Fruit fly (Drosophila melanogaster) whole organism, embryonic: ENCODE results near the gene Arp6.
A peak's percentile ranks its signal among the peaks of the same experiment; 100 is the strongest.

Experiments
- ATbp ChIP-seq: fragments of 200-800 bp; sonication (Bioruptor generic); optimal IDR thresholded peaks from 2 replicates; lab custom pipeline; 2017; ENCODE audit warnings: missing biosample characterization, mild to moderate bottlenecking, missing genetic modification characterization, missing genetic modification reagents
- Adf1 ChIP-seq: fragments of 200-800 bp; sonication (Bioruptor generic); IDR thresholded peaks from 2 replicates; pipeline ENCODE4 v1.3.6; 2022; ENCODE audit warnings: missing biosample characterization, missing genetic modification characterization
- Antp ChIP-seq: fragments of 200-800 bp; sonication (Bioruptor generic); optimal IDR thresholded peaks from 3 replicates; lab custom pipeline; 2016; ENCODE audit warnings: missing biosample characterization, missing genetic modification characterization
- Bdp1 ChIP-seq: fragments of 200-800 bp; sonication (Bioruptor generic); optimal IDR thresholded peaks from 3 replicates; lab custom pipeline; 2016; ENCODE audit warnings: missing biosample characterization, missing genetic modification characterization
- CG10209 ChIP-seq: fragments of 200-800 bp; sonication (Bioruptor generic); optimal IDR thresholded peaks from 3 replicates; lab custom pipeline; 2017; ENCODE audit warnings: missing biosample characterization, mild to moderate bottlenecking, missing genetic modification characterization, missing genetic modification reagents
- CG10431 ChIP-seq: fragments of 200-800 bp; sonication (Bioruptor generic); optimal IDR thresholded peaks from 3 replicates; lab custom pipeline; 2018; ENCODE audit warnings: missing biosample characterization, mild to moderate bottlenecking, missing genetic modification characterization
- CG11085 ChIP-seq: fragments of 200-800 bp; sonication (Bioruptor generic); IDR thresholded peaks from 2 replicates; pipeline ENCODE4 v1.3.6; 2022; ENCODE audit warnings: missing biosample characterization, missing genetic modification characterization
- CG11696 ChIP-seq: fragments of 200-800 bp; sonication (Bioruptor generic); IDR thresholded peaks from 2 replicates; pipeline ENCODE4 v1.3.6; 2022; ENCODE audit warnings: missing biosample characterization, missing genetic modification characterization
- CG13296 ChIP-seq: fragments of 200-800 bp; sonication (Bioruptor generic); optimal IDR thresholded peaks from 3 replicates; lab custom pipeline; 2018; ENCODE audit warnings: missing biosample characterization, mild to moderate bottlenecking, missing genetic modification characterization
- CG13775 ChIP-seq: fragments of 200-800 bp; sonication (Bioruptor generic); optimal IDR thresholded peaks from 3 replicates; lab custom pipeline; 2017; ENCODE audit warnings: missing biosample characterization, mild to moderate bottlenecking, missing genetic modification characterization
- CG18619 ChIP-seq: fragments of 200-800 bp; sonication (Bioruptor generic); optimal IDR thresholded peaks from 3 replicates; lab custom pipeline; 2017; ENCODE audit warnings: missing biosample characterization, mild to moderate bottlenecking, missing genetic modification characterization
- CG30020 ChIP-seq: fragments of 200-800 bp; optimal IDR thresholded peaks from 2 replicates; lab custom pipeline; 2019; ENCODE audit warnings: missing biosample characterization, mild to moderate bottlenecking, missing genetic modification characterization, moderate library complexity
- CG31224 ChIP-seq: fragments of 200-800 bp; sonication (Bioruptor generic); IDR thresholded peaks from 2 replicates; pipeline ENCODE4 v1.3.6; 2022; ENCODE audit warnings: missing biosample characterization, missing genetic modification characterization
- CG31388 ChIP-seq: fragments of 200-800 bp; sonication (Bioruptor generic); optimal IDR thresholded peaks from 2 replicates; lab custom pipeline; 2016; ENCODE audit warnings: missing biosample characterization, missing genetic modification characterization
- CG3847 ChIP-seq: fragments of 200-800 bp; sonication (Bioruptor generic); IDR thresholded peaks from 2 replicates; pipeline ENCODE4 v1.3.6; 2022; ENCODE audit warnings: missing biosample characterization, missing genetic modification characterization
- CG42726 ChIP-seq: fragments of 200-800 bp; sonication (Bioruptor generic); IDR thresholded peaks from 2 replicates; pipeline ENCODE4 v1.3.6; 2022; ENCODE audit warnings: missing biosample characterization, missing genetic modification characterization; ENCODE audit not compliant: partially characterized antibody
- CG4404 ChIP-seq: fragments of 200-800 bp; sonication (Bioruptor generic); IDR thresholded peaks from 2 replicates; pipeline ENCODE4 v1.3.6; 2022; ENCODE audit warnings: missing biosample characterization, missing genetic modification characterization
- CG4854 ChIP-seq: fragments of 200-800 bp; sonication (Bioruptor generic); optimal IDR thresholded peaks from 2 replicates; lab custom pipeline; 2016; ENCODE audit warnings: missing biosample characterization, missing genetic modification characterization, inconsistent platforms
- CG6765 ChIP-seq: fragments of 200-800 bp; sonication (Bioruptor generic); optimal IDR thresholded peaks from 3 replicates; lab custom pipeline; 2017; ENCODE audit warnings: missing biosample characterization, mild to moderate bottlenecking, missing genetic modification characterization
- CG7372 ChIP-seq: fragments of 200-800 bp; sonication (Bioruptor generic); IDR thresholded peaks from 2 replicates; pipeline ENCODE4 v1.3.6; 2022; ENCODE audit warnings: missing biosample characterization, missing genetic modification characterization
- CG9797 ChIP-seq: fragments of 200-800 bp; sonication (Bioruptor generic); optimal IDR thresholded peaks from 3 replicates; lab custom pipeline; 2018; ENCODE audit warnings: missing biosample characterization, mild to moderate bottlenecking, missing genetic modification characterization
- D ChIP-seq, 2 experiments: fragments of 200-800 bp in 1 of 2; fragments of >200 bp in 1 of 2; sonication (Bioruptor generic) in 1 of 2; optimal IDR thresholded peaks; 2 replicates in 1 of 2; 3 replicates in 1 of 2; lab custom pipeline; 2017; ENCODE audit warnings: mild to moderate bottlenecking in 1 of 2, missing biosample characterization in 1 of 2, missing genetic modification characterization in 1 of 2, missing genetic modification reagents in 1 of 2
- D19A ChIP-seq: fragments of 200-800 bp; optimal IDR thresholded peaks from 3 replicates; lab custom pipeline; 2019; ENCODE audit warnings: missing biosample characterization, mild to moderate bottlenecking, missing genetic modification characterization, moderate library complexity
- D19B ChIP-seq: fragments of 200-800 bp; sonication (Bioruptor generic); optimal IDR thresholded peaks from 2 replicates; lab custom pipeline; 2017; ENCODE audit warnings: missing biosample characterization, mild to moderate bottlenecking, missing genetic modification characterization
- E2f2 ChIP-seq: fragments of 200-800 bp; sonication (Bioruptor generic); IDR thresholded peaks from 2 replicates; pipeline ENCODE4 v1.3.6; 2022; ENCODE audit warnings: missing biosample characterization, missing genetic modification characterization
- Fer1 ChIP-seq: fragments of 200-800 bp; sonication (Bioruptor generic); optimal IDR thresholded peaks from 2 replicates; lab custom pipeline; 2017; ENCODE audit warnings: missing biosample characterization, mild to moderate bottlenecking, missing genetic modification characterization
- Fer2 ChIP-seq: fragments of 200-800 bp; sonication (Bioruptor generic); optimal IDR thresholded peaks from 2 replicates; lab custom pipeline; 2018; ENCODE audit warnings: missing biosample characterization, mild to moderate bottlenecking, missing genetic modification characterization, moderate library complexity
- Hr3 ChIP-seq: fragments of 200-800 bp; sonication (Bioruptor generic); optimal IDR thresholded peaks from 3 replicates; lab custom pipeline; 2016; ENCODE audit warnings: missing biosample characterization, missing genetic modification characterization
- Meics ChIP-seq: fragments of 200-800 bp; sonication (Bioruptor generic); optimal IDR thresholded peaks from 2 replicates; lab custom pipeline; 2017; ENCODE audit warnings: missing biosample characterization, mild to moderate bottlenecking, missing genetic modification characterization
- Pdp1 ChIP-seq, 2 experiments: fragments of 200-800 bp; sonication (Bioruptor generic); optimal IDR thresholded peaks; 3 replicates each; lab custom pipeline; 2016; ENCODE audit warnings: missing biosample characterization in 2 of 2, missing genetic modification characterization in 2 of 2, mild to moderate bottlenecking in 1 of 2, moderate library complexity in 1 of 2
- Ravus ChIP-seq: fragments of 200-800 bp; sonication (Bioruptor generic); IDR thresholded peaks from 2 replicates; pipeline ENCODE4 v1.3.6; 2022; ENCODE audit warnings: missing biosample characterization, missing genetic modification characterization
- Six4 ChIP-seq: fragments of 200-800 bp; sonication (Bioruptor generic); optimal IDR thresholded peaks from 2 replicates; lab custom pipeline; 2016; ENCODE audit warnings: missing biosample characterization, missing genetic modification characterization
- ab ChIP-seq: fragments of 200-800 bp; sonication (Bioruptor generic); optimal IDR thresholded peaks from 2 replicates; lab custom pipeline; 2016; ENCODE audit warnings: missing biosample characterization, missing genetic modification characterization
- abd-A ChIP-seq: fragments of 200-800 bp; sonication (Bioruptor generic); optimal IDR thresholded peaks from 3 replicates; lab custom pipeline; 2019; ENCODE audit warnings: missing biosample characterization, mild to moderate bottlenecking, missing genetic modification characterization, moderate library complexity
- ap ChIP-seq: fragments of 200-800 bp; sonication (Bioruptor generic); IDR thresholded peaks from 2 replicates; pipeline ENCODE4 v1.3.6; 2022; ENCODE audit warnings: missing biosample characterization, missing genetic modification characterization
- ase ChIP-seq: fragments of 200-800 bp; sonication (Bioruptor generic); IDR thresholded peaks from 3 replicates; pipeline ENCODE4 v1.3.6; 2022; ENCODE audit warnings: missing biosample characterization, missing genetic modification characterization
- cad ChIP-seq: fragments of >200 bp; optimal IDR thresholded peaks from 2 replicates; lab custom pipeline; 2017; ENCODE audit warnings: missing biosample characterization, missing genetic modification characterization
- da ChIP-seq: fragments of 200-800 bp; sonication (Bioruptor generic); optimal IDR thresholded peaks from 2 replicates; lab custom pipeline; 2016; ENCODE audit warnings: missing biosample characterization, missing genetic modification characterization
- dmrt99B ChIP-seq: fragments of 200-800 bp; sonication (Bioruptor generic); optimal IDR thresholded peaks from 2 replicates; lab custom pipeline; 2018; ENCODE audit warnings: missing biosample characterization, mild to moderate bottlenecking, missing genetic modification characterization, moderate library complexity
- en ChIP-seq: fragments of 200-800 bp; sonication (Bioruptor generic); optimal IDR thresholded peaks from 2 replicates; lab custom pipeline; 2016; ENCODE audit warnings: missing biosample characterization, missing genetic modification characterization
- jigr1 ChIP-seq: fragments of 200-800 bp; sonication (Bioruptor generic); IDR thresholded peaks from 3 replicates; pipeline ENCODE4 v1.3.6; 2022; ENCODE audit warnings: missing biosample characterization, missing genetic modification characterization
- knrl ChIP-seq: fragments of 200-800 bp; sonication (Bioruptor generic); IDR thresholded peaks from 3 replicates; pipeline ENCODE4 v1.3.6; 2022; ENCODE audit warnings: missing biosample characterization, missing genetic modification characterization; ENCODE audit not compliant: partially characterized antibody
- lbe ChIP-seq: fragments of 200-800 bp; sonication (Bioruptor generic); optimal IDR thresholded peaks from 2 replicates; lab custom pipeline; 2016; ENCODE audit warnings: missing biosample characterization, mild to moderate bottlenecking, missing genetic modification characterization
- pfk ChIP-seq: fragments of 200-800 bp; sonication (Bioruptor generic); optimal IDR thresholded peaks from 2 replicates; lab custom pipeline; 2018; ENCODE audit warnings: missing biosample characterization, mild to moderate bottlenecking, missing genetic modification characterization, moderate library complexity
- pzg ChIP-seq: fragments of 200-800 bp; sonication (Bioruptor generic); optimal IDR thresholded peaks from 3 replicates; lab custom pipeline; 2018; ENCODE audit warnings: missing biosample characterization, mild to moderate bottlenecking, missing genetic modification characterization, moderate library complexity
- repo ChIP-seq: fragments of 200-800 bp; sonication (Bioruptor generic); optimal IDR thresholded peaks from 2 replicates; lab custom pipeline; 2016; ENCODE audit warnings: missing biosample characterization, missing genetic modification characterization
- schlank ChIP-seq: fragments of 200-800 bp; sonication (Bioruptor generic); optimal IDR thresholded peaks from 2 replicates; lab custom pipeline; 2018; ENCODE audit warnings: missing biosample characterization, mild to moderate bottlenecking, missing genetic modification characterization
- sna ChIP-seq: fragments of 200-800 bp; sonication (Bioruptor generic); IDR thresholded peaks from 2 replicates; pipeline ENCODE4 v1.3.6; 2022; ENCODE audit warnings: missing biosample characterization, missing genetic modification characterization; ENCODE audit not compliant: partially characterized antibody
- ssp ChIP-seq: fragments of 200-800 bp; sonication (Bioruptor generic); IDR thresholded peaks from 2 replicates; pipeline ENCODE4 v1.3.6; 2022; ENCODE audit warnings: missing biosample characterization, missing genetic modification characterization
- tx ChIP-seq: fragments of 200-800 bp; sonication (Bioruptor generic); optimal IDR thresholded peaks from 2 replicates; lab custom pipeline; 2016; ENCODE audit warnings: missing biosample characterization, missing genetic modification characterization

Arp6 gene

DNA sequence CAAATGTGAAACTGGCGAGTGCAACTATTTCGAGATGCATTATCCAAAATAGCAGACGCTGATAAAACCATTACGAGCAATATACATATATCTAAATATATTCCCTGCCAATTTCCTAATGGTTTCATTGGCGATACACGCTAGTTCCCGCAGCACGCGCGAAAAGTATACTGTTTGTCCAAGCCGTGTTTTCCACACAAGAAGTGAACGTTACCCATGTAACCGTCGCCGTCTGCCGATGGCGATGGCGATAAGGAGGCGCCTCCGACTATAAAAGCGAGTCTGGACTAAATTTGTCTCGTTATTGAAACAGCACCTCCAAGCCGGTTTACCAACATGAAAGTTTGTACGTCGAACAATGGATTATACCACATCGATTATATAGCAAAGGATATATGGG lies 41.9 kb upstream of the Arp6 start, which contains the start of gene CG43673:
Gene CG43673 (plus strand): TSS at position 301 of the 400 bp plus-strand sequence.
- TF ChIP-seq D19A (tag; lab: Kevin White, UChicago) (no peak), Pdp1 (GFP tag; optimal IDR thresholded peaks at IDR 0.05; lab: Kevin White, UChicago) (no peak), lbe (GFP tag; lab: Kevin White, UChicago) (no peak), ssp (GFP tag; lab: Robert Waterston, UW) (no peak), CG10431 (GFP tag; lab: Kevin White, UChicago) (no peak), CG13775 (GFP tag; lab: Kevin White, UChicago) (no peak), ase (no peak), CG3847 (no peak), Meics (GFP tag; lab: Kevin White, UChicago) (no peak), abd-A (no peak), en (no peak), CG7372 (GFP tag; lab: Robert Waterston, UW) (no peak), jigr1 (GFP tag; lab: Robert Waterston, UW) (no peak), Fer1 (GFP tag; lab: Kevin White, UChicago) (no peak)
- TF ChIP-seq, all 482 proteins: peak for 0

DNA sequence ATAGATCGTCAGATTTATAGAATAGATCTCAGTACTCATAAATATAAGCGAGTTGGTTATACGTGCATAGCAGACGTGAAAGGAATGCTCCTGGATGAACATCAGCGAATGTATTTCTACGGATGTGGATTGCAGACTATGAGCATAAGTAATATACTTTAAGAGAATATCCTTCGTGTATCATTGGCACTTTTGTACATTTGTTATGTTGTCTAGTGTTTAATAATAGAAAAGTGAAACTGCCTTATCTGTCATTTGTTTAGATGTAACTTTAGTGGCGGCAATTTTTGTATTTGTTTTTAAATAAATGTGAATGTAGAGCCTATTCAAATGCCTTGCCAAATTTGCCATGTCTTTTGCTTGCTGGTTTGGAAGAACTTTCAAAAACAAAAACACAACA lies 35.7 kb upstream of the Arp6 start, which contains the start of gene CG43672:
Gene CG43672 (plus strand): TSS at position 301 of the 400 bp plus-strand sequence.
- no peak for TF ChIP-seq CG31388 (GFP tag; lab: Kevin White, UChicago)
- TF ChIP-seq knrl = no peak
- no peak for TF ChIP-seq sna
- no peak for TF ChIP-seq tx (GFP tag; lab: Kevin White, UChicago)
- no peak for TF ChIP-seq Six4 (GFP tag; lab: Kevin White, UChicago)
- no peak for TF ChIP-seq CG6765 (GFP tag; lab: Kevin White, UChicago)
- no peak for TF ChIP-seq repo (GFP tag; lab: Kevin White, UChicago)
- no peak for TF ChIP-seq ATbp (GFP tag; lab: Kevin White, UChicago)
- TF ChIP-seq D (optimal IDR thresholded peaks at IDR 0.05; lab: Kevin White, UChicago) = no peak
- no peak for TF ChIP-seq D (GFP tag; optimal IDR thresholded peaks at IDR 0.05; lab: Kevin White, UChicago)
- no peak for TF ChIP-seq Bdp1 (GFP tag; lab: Kevin White, UChicago)
- no peak for TF ChIP-seq CG11085
- no peak for TF ChIP-seq CG10209 (GFP tag; lab: Kevin White, UChicago)
- TF ChIP-seq D19B = no peak

DNA sequence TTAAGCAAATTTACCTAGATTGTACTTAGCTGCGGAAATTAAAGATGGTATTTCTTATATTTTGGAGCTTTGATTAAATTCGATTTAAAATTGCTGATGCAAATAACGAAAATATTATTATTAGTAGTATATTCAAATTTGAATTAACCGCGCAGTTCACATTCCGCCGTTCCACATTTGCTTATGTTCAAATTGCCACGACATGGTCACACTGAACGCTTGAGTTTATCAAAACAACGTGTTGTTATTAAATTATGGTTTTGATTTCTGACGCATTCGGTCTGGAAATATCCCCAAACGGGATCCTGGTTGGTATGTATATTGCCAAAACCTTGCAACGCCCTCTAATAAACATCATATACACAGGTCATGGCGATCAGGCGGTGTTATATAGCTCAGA lies 32.5 kb upstream of the Arp6 start, which contains the start of gene CG33172:
Gene CG33172 (plus strand): TSS at position 208 of the 400 bp plus-strand sequence.
- TF ChIP-seq E2f2 (GFP tag; lab: Robert Waterston, UW) (peak; percentile 86), schlank (tag; lab: Kevin White, UChicago) (no peak), Fer2 (tag; lab: Kevin White, UChicago) (no peak), dmrt99B (no peak), da (GFP tag; lab: Kevin White, UChicago) (no peak), CG4404 (GFP tag; lab: Robert Waterston, UW) (no peak), CG18619 (no peak), CG31224 (GFP tag; lab: Robert Waterston, UW) (no peak), CG42726 (GFP tag; lab: Robert Waterston, UW) (no peak), Adf1 (no peak), CG13296 (GFP tag; lab: Kevin White, UChicago) (no peak), CG30020 (peak; percentile 59), cad (no peak), CG9797 (peak; percentile 56), CG11696 (GFP tag; lab: Robert Waterston, UW) (no peak), CG31388 (GFP tag; lab: Kevin White, UChicago) (no peak), Ravus (no peak), CG4854 (GFP tag; lab: Kevin White, UChicago) (no peak), ab (GFP tag; lab: Kevin White, UChicago) (no peak), Hr3 (GFP tag; lab: Kevin White, UChicago) (no peak), Antp (GFP tag; lab: Kevin White, UChicago) (no peak), ap (GFP tag; lab: Robert Waterston, UW) (no peak), Bdp1 (GFP tag; lab: Kevin White, UChicago) (no peak), pfk (GFP tag; lab: Kevin White, UChicago) (peak; percentile 93), pzg (GFP tag; lab: Kevin White, UChicago) (peak; percentile 33)
